Fruit fly (Drosophila melanogaster) S2 (cell line): ENCODE data around the gene Noa36.

Experiments used
- CG8478 ChIP-seq: fragments of >200 bp; optimal IDR thresholded peaks from 2 replicates; lab custom pipeline; 2018
- CTCF ChIP-seq, 2 experiments: fragments of >200 bp; optimal IDR thresholded peaks; 2 replicates each; lab custom pipeline; 2018

dm6 chr3R:28569529-28570175 lies 29.4 kb downstream of the Noa36 start:
- TF ChIP-seq CTCF (optimal IDR thresholded peaks at IDR 0.05; lab: Kevin White, UChicago), result no peak
- TF ChIP-seq CG8478 (lab: Kevin White, UChicago), result no peak
